Worm (Caenorhabditis elegans): ENCODE data around the gene K08D9.2.

K08D9.2 gene

ce11 chrV:3242984-3243383 is 15.5 kb downstream of the K08D9.2 start, which contains the start of gene gst-23:
Gene gst-23 (plus strand): TSS chrV:3243284.
- TF ChIP-seq unc-62 (GFP tag; optimal IDR thresholded peaks at IDR 0.05), result no peak

ce11 chrV:3244703-3245102 is 17.2 kb downstream of the K08D9.2 start, which contains the start of gene srj-7:
Gene srj-7 (plus strand): TSS chrV:3245003.
- no peak for TF ChIP-seq unc-62 (GFP tag; optimal IDR thresholded peaks at IDR 0.05)

ce11 chrV:3247515-3247914 is 20.0 kb downstream of the K08D9.2 start, which contains the start of gene srj-8:
Gene srj-8 (plus strand): TSS chrV:3247815.
- TF ChIP-seq unc-62 (GFP tag; optimal IDR thresholded peaks at IDR 0.05), result no peak

ce11 chrV:3250153-3250552 is 22.7 kb downstream of the K08D9.2 start, which contains the start of gene T28A11.13:
Gene T28A11.13 (minus strand): TSS chrV:3250253.
- no peak for TF ChIP-seq unc-62 (GFP tag; optimal IDR thresholded peaks at IDR 0.05)

- no peak for TF ChIP-seq unc-62 (GFP tag; optimal IDR thresholded peaks at IDR 0.05)
Measured at ce11 chrV:3256051-3256450, 28.6 kb downstream of the K08D9.2 start, which contains the start of gene srt-63. Gene srt-63 (minus strand): TSS chrV:3256151.

ce11 chrV:3256809-3257208 is 29.3 kb downstream of the K08D9.2 start:
- no peak for TF ChIP-seq unc-62 (GFP tag; optimal IDR thresholded peaks at IDR 0.05)

ce11 chrV:3257277-3257676 is 29.8 kb downstream of the K08D9.2 start, which contains the start of gene T28A11.22:
Gene T28A11.22 (plus strand): TSS chrV:3257577.
- TF ChIP-seq unc-62 (GFP tag; optimal IDR thresholded peaks at IDR 0.05), result no peak

ce11 chrV:3259168-3259622 is 31.7 kb downstream of the K08D9.2 start, which contains the start of gene T28A11.16:
Gene T28A11.16 (minus strand): TSS chrV:3259218.
- TF ChIP-seq unc-62 (GFP tag; optimal IDR thresholded peaks at IDR 0.05), result no peak

ce11 chrV:3260075-3260474 is 32.6 kb downstream of the K08D9.2 start, which contains the start of gene srbc-5:
Gene srbc-5 (plus strand): TSS chrV:3260375.
- no peak for TF ChIP-seq unc-62 (GFP tag; optimal IDR thresholded peaks at IDR 0.05)

ce11 chrV:3266189-3266588 is 38.7 kb downstream of the K08D9.2 start, which contains the start of gene T28A11.17:
Gene T28A11.17 (minus strand): TSS chrV:3266289.
- TF ChIP-seq unc-62 (GFP tag; optimal IDR thresholded peaks at IDR 0.05), result no peak

- TF ChIP-seq unc-62 (GFP tag; optimal IDR thresholded peaks at IDR 0.05), result no peak
Measured at ce11 chrV:3267950-3268349, 40.5 kb downstream of the K08D9.2 start, which contains the start of gene T28A11.18. Gene T28A11.18 (minus strand): TSS chrV:3268050.

- TF ChIP-seq unc-62 (GFP tag; optimal IDR thresholded peaks at IDR 0.05), result no peak
Measured at ce11 chrV:3269407-3269806, 41.9 kb downstream of the K08D9.2 start, which contains the start of gene T28A11.19. Gene T28A11.19 (minus strand): TSS chrV:3269514.

ce11 chrV:3273156-3273555 is 45.7 kb downstream of the K08D9.2 start, which contains the start of gene T28A11.20:
Gene T28A11.20 (minus strand): TSS chrV:3273256.
- TF ChIP-seq unc-62 (GFP tag; optimal IDR thresholded peaks at IDR 0.05), result no peak

ce11 chrV:3273577-3274100 is 46.2 kb downstream of the K08D9.2 start, which contains the start of gene T28A11.4:
Gene T28A11.4 (plus strand): TSS chrV:3274050.
- no peak for TF ChIP-seq unc-62 (GFP tag; optimal IDR thresholded peaks at IDR 0.05)

ce11 chrV:3275033-3275432 is 47.6 kb downstream of the K08D9.2 start, which contains the start of gene T28A11.3:
Gene T28A11.3 (plus strand): TSS chrV:3275333.
- TF ChIP-seq unc-62 (GFP tag; optimal IDR thresholded peaks at IDR 0.05), result no peak

ce11 chrV:3276184-3276583 is 48.7 kb downstream of the K08D9.2 start:
- no peak for TF ChIP-seq unc-62 (GFP tag; optimal IDR thresholded peaks at IDR 0.05)

- TF ChIP-seq unc-62 (GFP tag; optimal IDR thresholded peaks at IDR 0.05), result no peak
Measured at ce11 chrV:3278101-3278639, 50.7 kb downstream of the K08D9.2 start, which contains the start of gene fbxa-64. Gene fbxa-64 (minus strand): TSS chrV:3278151.

Data from whole organism, dauer.